Worm (Caenorhabditis elegans) whole organism, L4 larva: ENCODE measurements around the gene hsd-3.

ENCODE experiments used
- D1046.2 ChIP-seq: fragments of 200-800 bp; sonication (Bioruptor generic); IDR thresholded peaks from 2 replicates; pipeline ENCODE4 v1.3.6; 2022; ENCODE audit warnings: missing genetic modification characterization, missing compliant biosample characterization
- F10B5.3 ChIP-seq: sonication (generic microtip); optimal IDR thresholded peaks from 2 replicates; lab custom pipeline; 2016; ENCODE audit warnings: mild to moderate bottlenecking, missing genetic modification characterization, missing compliant biosample characterization
- F26F4.8 ChIP-seq: fragments of 200-800 bp; sonication (Bioruptor generic); conservative IDR thresholded peaks from 2 replicates; pipeline ENCODE4 v1.3.6; 2022; ENCODE audit warnings: missing genetic modification characterization, missing compliant biosample characterization
- F37D6.2 ChIP-seq: sonication (generic microtip); optimal IDR thresholded peaks from 2 replicates; lab custom pipeline; 2016; ENCODE audit warnings: mild to moderate bottlenecking, missing genetic modification characterization, missing compliant biosample characterization
- F44E2.7 ChIP-seq: fragments of 200-800 bp; sonication (Bioruptor generic); IDR thresholded peaks from 2 replicates; pipeline ENCODE4 v2.1.2; 2022; ENCODE audit warnings: missing genetic modification characterization, missing compliant biosample characterization
- Y75B8A.6 ChIP-seq: fragments of 200-800 bp; sonication (Bioruptor generic); IDR thresholded peaks from 2 replicates; pipeline ENCODE4 v1.3.6; 2022; ENCODE audit warnings: missing genetic modification reagents, missing genetic modification characterization, missing compliant biosample characterization
- ZK546.5 ChIP-seq, 2 experiments: sonication (generic microtip); optimal IDR thresholded peaks; 2 replicates each; lab custom pipeline; 2017; ENCODE audit warnings: missing biosample characterization in 2 of 2, missing genetic modification characterization in 2 of 2
- aha-1 ChIP-seq: fragments of 150-350 bp; peaks from one replicate; lab custom pipeline; 2014; ENCODE audit warnings: missing biosample characterization, missing genetic modification characterization
- arid-1 ChIP-seq: fragments of 200-800 bp; sonication (Bioruptor generic); conservative IDR thresholded peaks from 2 replicates; pipeline ENCODE4 v1.3.6; 2022; ENCODE audit warnings: missing genetic modification reagents, missing genetic modification characterization, missing compliant biosample characterization
- attf-4 ChIP-seq: sonication (generic microtip); optimal IDR thresholded peaks from 3 replicates; lab custom pipeline; 2017; ENCODE audit warnings: missing biosample characterization, missing genetic modification characterization
- ceh-20 ChIP-seq: fragments of 200-800 bp; sonication (Bioruptor generic); IDR thresholded peaks from 2 replicates; pipeline ENCODE4 v1.3.6; 2022; ENCODE audit warnings: missing genetic modification reagents, missing genetic modification characterization, missing compliant biosample characterization
- ceh-28 ChIP-seq: fragments of 150-350 bp; optimal IDR thresholded peaks from 2 replicates; lab custom pipeline; 2014; ENCODE audit warnings: missing biosample characterization, missing genetic modification reagents, missing genetic modification characterization
- ceh-44 ChIP-seq: fragments of 200-800 bp; sonication (Bioruptor generic); IDR thresholded peaks from 2 replicates; pipeline ENCODE4 v1.3.6; 2022; ENCODE audit warnings: missing genetic modification reagents, missing genetic modification characterization, missing compliant biosample characterization
- ceh-82 ChIP-seq: sonication (generic microtip); optimal IDR thresholded peaks from 2 replicates; lab custom pipeline; 2017; ENCODE audit warnings: missing biosample characterization, missing genetic modification characterization
- ctbp-1 ChIP-seq: fragments of 200-800 bp; sonication (Bioruptor generic); IDR thresholded peaks from 2 replicates; pipeline ENCODE4 v1.3.6; 2022; ENCODE audit warnings: missing genetic modification reagents, missing genetic modification characterization, missing compliant biosample characterization
- daf-19 ChIP-seq: fragments of 200-800 bp; sonication (Bioruptor generic); conservative IDR thresholded peaks from 2 replicates; pipeline ENCODE4 v1.3.6; 2022; ENCODE audit warnings: missing genetic modification characterization, missing compliant biosample characterization
- daf-8 ChIP-seq: fragments of 200-800 bp; sonication (Bioruptor generic); IDR thresholded peaks from 2 replicates; pipeline ENCODE4 v1.3.6; 2022; ENCODE audit warnings: missing genetic modification characterization, missing compliant biosample characterization
- dmd-6 ChIP-seq: fragments of 200-800 bp; sonication (Bioruptor generic); IDR thresholded peaks from 2 replicates; pipeline ENCODE4 v1.3.6; 2022; ENCODE audit warnings: missing genetic modification reagents, missing genetic modification characterization, missing compliant biosample characterization
- dpl-1 ChIP-seq: fragments of 150-350 bp; optimal IDR thresholded peaks from 2 replicates; lab custom pipeline; 2014; ENCODE audit warnings: missing biosample characterization, missing genetic modification reagents, missing genetic modification characterization
- dve-1 ChIP-seq: sonication (generic microtip); optimal IDR thresholded peaks from 2 replicates; lab custom pipeline; 2017; ENCODE audit warnings: antibody characterized with exemption, mild to moderate bottlenecking, missing genetic modification characterization, missing compliant biosample characterization; ENCODE audit not compliant: insufficient read depth
- egl-27 ChIP-seq: sonication (generic microtip); optimal IDR thresholded peaks from 3 replicates; lab custom pipeline; 2017; ENCODE audit warnings: missing biosample characterization, missing genetic modification reagents, missing genetic modification characterization
- egl-43 ChIP-seq: fragments of 200-800 bp; sonication (Bioruptor generic); IDR thresholded peaks from 2 replicates; pipeline ENCODE4 v1.3.6; 2022; ENCODE audit warnings: missing genetic modification reagents, missing genetic modification characterization, missing compliant biosample characterization
- fkh-10 ChIP-seq: fragments of 150-350 bp; optimal IDR thresholded peaks from 2 replicates; lab custom pipeline; 2014; ENCODE audit warnings: missing biosample characterization, missing genetic modification reagents, missing genetic modification characterization
- hif-1 ChIP-seq, 2 experiments: sonication (generic microtip); optimal IDR thresholded peaks; 2 replicates each; lab custom pipeline; 2016 to 2017; ENCODE audit warnings: missing compliant biosample characterization in 2 of 2, missing genetic modification characterization in 2 of 2, missing genetic modification reagents in 2 of 2, missing genotype in 2 of 2, mild to moderate bottlenecking in 1 of 2
- jun-1 ChIP-seq: fragments of 150-350 bp; optimal IDR thresholded peaks from 2 replicates; lab custom pipeline; 2014; ENCODE audit warnings: missing biosample characterization, missing genetic modification reagents, missing genetic modification characterization
- lin-1 ChIP-seq: fragments of 200-800 bp; sonication (Bioruptor generic); IDR thresholded peaks from 2 replicates; pipeline ENCODE4 v1.3.6; 2022; ENCODE audit warnings: missing genetic modification reagents, missing genetic modification characterization, missing compliant biosample characterization
- lin-13 ChIP-seq: fragments of 150-350 bp; optimal IDR thresholded peaks from 2 replicates; lab custom pipeline; 2014; ENCODE audit warnings: missing biosample characterization, missing genetic modification reagents, missing genetic modification characterization
- lin-15B ChIP-seq: fragments of 150-350 bp; sonication (generic microtip); optimal IDR thresholded peaks from 3 replicates; lab custom pipeline; 2014; ENCODE audit warnings: missing biosample characterization, missing genetic modification characterization
- lir-3 ChIP-seq: sonication (generic microtip); optimal IDR thresholded peaks from 2 replicates; lab custom pipeline; 2016; ENCODE audit warnings: mild to moderate bottlenecking, missing genetic modification characterization, missing compliant biosample characterization
- lsy-2 ChIP-seq, 2 experiments: fragments of 150-350 bp in 1 of 2; sonication (generic microtip) in 1 of 2; optimal IDR thresholded peaks; 2 replicates each; lab custom pipeline; 2014 to 2017; ENCODE audit warnings: missing biosample characterization in 2 of 2, missing genetic modification characterization in 2 of 2
- mdl-1 ChIP-seq, 2 experiments: fragments of 150-350 bp in 1 of 2; sonication (generic microtip) in 1 of 2; optimal IDR thresholded peaks; 2 replicates each; lab custom pipeline; 2014 to 2017; ENCODE audit warnings: missing biosample characterization in 2 of 2, missing genetic modification characterization in 2 of 2
- mxl-2 ChIP-seq: fragments of 200-800 bp; sonication (Bioruptor generic); conservative IDR thresholded peaks from 2 replicates; pipeline ENCODE4 v1.3.6; 2022; ENCODE audit warnings: missing genetic modification reagents, missing genetic modification characterization, missing compliant biosample characterization
- nhr-102 ChIP-seq: sonication (generic microtip); optimal IDR thresholded peaks from 2 replicates; lab custom pipeline; 2016; ENCODE audit warnings: mild to moderate bottlenecking, missing genetic modification characterization, moderate library complexity, missing compliant biosample characterization
- nhr-11 ChIP-seq: fragments of 150-350 bp; optimal IDR thresholded peaks from 2 replicates; lab custom pipeline; 2014; ENCODE audit warnings: missing biosample characterization, missing genetic modification characterization
- nhr-237 ChIP-seq: sonication (generic microtip); optimal IDR thresholded peaks from 2 replicates; lab custom pipeline; 2017; ENCODE audit warnings: missing biosample characterization, missing genetic modification characterization
- nhr-25 ChIP-seq: sonication (generic microtip); optimal IDR thresholded peaks from 2 replicates; lab custom pipeline; 2017; ENCODE audit warnings: missing genetic modification characterization, mild to moderate bottlenecking, missing compliant biosample characterization, antibody characterized with exemption, moderate library complexity, borderline replicate concordance; ENCODE audit not compliant: insufficient read depth
- nhr-28 ChIP-seq: fragments of 150-350 bp; optimal IDR thresholded peaks from 2 replicates; lab custom pipeline; 2014; ENCODE audit warnings: missing biosample characterization, missing genetic modification characterization
- nhr-42 ChIP-seq: fragments of 200-800 bp; sonication (Bioruptor generic); IDR thresholded peaks from 2 replicates; pipeline ENCODE4 v1.3.6; 2022; ENCODE audit warnings: missing genetic modification characterization, missing compliant biosample characterization
- nhr-76 ChIP-seq: fragments of 150-350 bp; optimal IDR thresholded peaks from 2 replicates; lab custom pipeline; 2014; ENCODE audit warnings: missing biosample characterization, missing genetic modification characterization
- nhr-77 ChIP-seq: fragments of 150-350 bp; optimal IDR thresholded peaks from 2 replicates; lab custom pipeline; 2014; ENCODE audit warnings: missing biosample characterization, missing genetic modification characterization
- php-3 ChIP-seq: fragments of 200-800 bp; sonication (Bioruptor generic); IDR thresholded peaks from 2 replicates; pipeline ENCODE4 v1.3.6; 2022; ENCODE audit warnings: missing genetic modification reagents, missing genetic modification characterization, missing compliant biosample characterization
- rbr-2 ChIP-seq: sonication (generic microtip); optimal IDR thresholded peaks from 2 replicates; lab custom pipeline; 2016; ENCODE audit warnings: missing genotype, missing genetic modification characterization, missing compliant biosample characterization
- sdz-12 ChIP-seq: fragments of 200-800 bp; sonication (Bioruptor generic); optimal IDR thresholded peaks from 2 replicates; lab custom pipeline; 2018; ENCODE audit warnings: mild to moderate bottlenecking, missing genetic modification characterization, missing compliant biosample characterization
- set-16 ChIP-seq: fragments of 200-800 bp; sonication (Bioruptor generic); IDR thresholded peaks from 2 replicates; pipeline ENCODE4 v1.3.6; 2022; ENCODE audit warnings: missing genetic modification reagents, missing genetic modification characterization, missing compliant biosample characterization
- snpc-1.2 ChIP-seq: fragments of 200-800 bp; sonication (Bioruptor generic); IDR thresholded peaks from 2 replicates; pipeline ENCODE4 v1.3.6; 2022; ENCODE audit warnings: missing genetic modification reagents, missing genetic modification characterization, missing compliant biosample characterization
- unc-130 ChIP-seq: sonication (generic microtip); optimal IDR thresholded peaks from 2 replicates; lab custom pipeline; 2016; ENCODE audit warnings: missing genetic modification reagents, missing genetic modification characterization, missing compliant biosample characterization
- unc-39 ChIP-seq: sonication (generic microtip); optimal IDR thresholded peaks from 2 replicates; lab custom pipeline; 2017; ENCODE audit warnings: missing biosample characterization, missing genetic modification characterization
- unc-62 ChIP-seq, 3 experiments: fragments of 150-350 bp in 1 of 3; sonication (generic microtip); optimal IDR thresholded peaks in 2 of 3; peaks in 1 of 3; 1 replicate in 1 of 3; 2 replicates in 2 of 3; lab custom pipeline; 2014 to 2017; ENCODE audit warnings: missing biosample characterization in 3 of 3, missing genetic modification characterization in 3 of 3, missing genetic modification reagents in 3 of 3, missing genotype in 1 of 3
- vab-7 ChIP-seq: fragments of 200-800 bp; sonication (Bioruptor generic); IDR thresholded peaks from 2 replicates; pipeline ENCODE4 v1.3.6; 2022; ENCODE audit warnings: missing genetic modification reagents, missing genetic modification characterization, missing compliant biosample characterization
- zfp-2 ChIP-seq: sonication (generic microtip); optimal IDR thresholded peaks from 2 replicates; lab custom pipeline; 2016; ENCODE audit warnings: mild to moderate bottlenecking, missing genetic modification characterization, missing compliant biosample characterization
- zip-2 ChIP-seq: fragments of 150-350 bp; optimal IDR thresholded peaks from 2 replicates; lab custom pipeline; 2014; ENCODE audit warnings: missing biosample characterization, missing genetic modification characterization

Gene hsd-3

DNA sequence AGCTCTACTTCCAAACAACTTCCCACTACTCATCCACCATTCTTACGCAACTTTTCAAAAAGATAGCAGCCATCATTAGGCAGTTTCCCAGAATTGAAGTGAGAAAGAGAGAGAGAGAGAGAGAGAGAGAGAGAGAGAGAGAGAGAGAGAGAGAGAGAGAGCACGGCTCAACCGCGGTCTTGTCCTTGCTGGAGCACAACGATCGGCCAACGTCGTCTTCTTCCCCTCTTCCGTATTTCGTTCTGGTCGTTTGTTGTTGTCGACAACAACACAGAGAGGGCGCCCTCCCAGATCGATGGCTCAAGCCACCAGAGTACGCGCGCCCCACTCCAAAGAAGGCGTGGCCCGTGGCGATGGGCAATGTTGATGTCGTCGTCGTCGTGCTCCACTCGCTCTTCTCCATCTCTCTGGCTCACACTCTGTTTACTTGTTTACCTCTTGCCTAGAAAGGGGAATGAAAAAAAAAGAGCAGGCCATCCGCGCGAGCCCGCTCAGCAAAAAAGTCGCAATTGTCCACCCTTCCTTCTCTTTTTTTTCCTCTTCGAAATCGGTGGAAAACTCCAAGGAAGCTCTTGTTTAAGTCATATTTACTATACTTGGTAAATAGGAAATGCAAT, 27.0 kb upstream of the hsd-3 start:
- TF ChIP-seq ceh-28 (peak; percentile 20), Y75B8A.6 (GFP tag; lab: Robert Waterston, UW) (no peak), egl-43 (peak; percentile 74; the same call in 1 of the 2 replicates), D1046.2 (GFP tag; lab: Robert Waterston, UW) (no peak), lsy-2 (tag; optimal IDR thresholded peaks at IDR 0.05; lab: Kevin White, UChicago) (peak in 1 of 2 experiments; percentile 50), dve-1 (no peak), zfp-2 (tag; lab: Kevin White, UChicago) (no peak), ceh-44 (GFP tag; lab: Robert Waterston, UW) (no peak), lin-15B (tag; lab: Kevin White, UChicago) (no peak), nhr-25 (tag; lab: Kevin White, UChicago) (no peak), nhr-28 (no peak), set-16 (GFP tag; lab: Robert Waterston, UW) (peak; percentile 88), daf-19 (GFP tag; lab: Robert Waterston, UW) (no peak), attf-4 (tag; lab: Kevin White, UChicago) (no peak), lin-13 (GFP tag; lab: Kevin White, UChicago) (no peak), zip-2 (tag; lab: Kevin White, UChicago) (no peak), ctbp-1 (GFP tag; lab: Robert Waterston, UW) (peak; percentile 86), mdl-1 (tag; optimal IDR thresholded peaks at IDR 0.05; lab: Kevin White, UChicago) (peak in 1 of 2 experiments; percentile 27), nhr-77 (tag; lab: Kevin White, UChicago) (no peak), nhr-102 (tag; lab: Kevin White, UChicago) (no peak), F10B5.3 (no peak), aha-1 (tag; lab: Kevin White, UChicago) (peak; percentile 5), fkh-10 (GFP tag; lab: Kevin White, UChicago) (peak; percentile 73), lin-1 (no peak), hif-1 (tag; optimal IDR thresholded peaks at IDR 0.05; lab: Kevin White, UChicago) (peak in 1 of 2 experiments; percentile 26), F37D6.2 (tag; lab: Kevin White, UChicago) (peak; percentile 26), rbr-2 (peak; percentile 74), F26F4.8 (GFP tag; lab: Robert Waterston, UW) (no peak), jun-1 (tag; lab: Kevin White, UChicago) (no peak), nhr-237 (tag; lab: Kevin White, UChicago) (no peak), mxl-2 (GFP tag; lab: Robert Waterston, UW) (no peak), daf-8 (GFP tag; lab: Robert Waterston, UW) (no peak), unc-130 (GFP tag; lab: Kevin White, UChicago) (no peak), nhr-42 (no peak), egl-27 (no peak), sdz-12 (GFP tag; lab: Kevin White, UChicago) (no peak), ceh-20 (GFP tag; lab: Robert Waterston, UW) (no peak), unc-62 (GFP tag; optimal IDR thresholded peaks at IDR 0.05 in 1 of 2; lab: Kevin White, UChicago) (peak in 1 of 2 experiments; percentile 55), unc-62 (tag; optimal IDR thresholded peaks at IDR 0.05; lab: Kevin White, UChicago) (no peak), nhr-76 (no peak), dpl-1 (GFP tag; lab: Kevin White, UChicago) (no peak), snpc-1.2 (GFP tag; lab: Robert Waterston, UW) (no peak), ceh-82 (tag; lab: Kevin White, UChicago) (no peak), F44E2.7 (GFP tag; lab: Robert Waterston, UW) (no peak), arid-1 (GFP tag; lab: Robert Waterston, UW) (no peak), dmd-6 (GFP tag; lab: Robert Waterston, UW) (no peak; the same call in 1 of the 2 replicates), unc-39 (no peak), vab-7 (GFP tag; lab: Robert Waterston, UW) (0 out of 2 replicates have a peak, but pooled peaks have one; percentile 4), php-3 (GFP tag; lab: Robert Waterston, UW) (no peak), lir-3 (no peak), nhr-11 (peak; percentile 50), ZK546.5 (tag; optimal IDR thresholded peaks at IDR 0.05; lab: Kevin White, UChicago) (no peak)
